ENCODE assay signal across 1 fruit fly cellular context in genomic region chr3R:15319912-15320746, dm6.
TF ChIP-seq lines count a peak whose summit lies in the region.

CG6276 (minus strand) TSS chr3R:15320069.
CG44040 (plus strand) TSS chr3R:15320378.

TF ChIP-seq in whole organism, embryonic, 481 proteins besides CTCF, POLR2A, EP300 and RAD21 (continued from another document):
- TF ChIP-seq yki (optimal IDR thresholded peaks at IDR 0.05; lab: Kevin White, UChicago), result no peak
- no peak; the same call in 1 of the 2 replicates for TF ChIP-seq CG8765 (GFP tag; IDR thresholded peaks at IDR 0.05; lab: Robert Waterston, UW)
- no peak for TF ChIP-seq jumu (GFP tag; optimal IDR thresholded peaks at IDR 0.05; lab: Kevin White, UChicago)
- TF ChIP-seq Nf-YB (GFP tag; optimal IDR thresholded peaks at IDR 0.05; lab: Kevin White, UChicago), result no peak
- no peak for TF ChIP-seq CG1529 (GFP tag; optimal IDR thresholded peaks at IDR 0.05; lab: Kevin White, UChicago)
- peak; percentile 48 for TF ChIP-seq bcd (GFP tag; optimal IDR thresholded peaks at IDR 0.05; lab: Kevin White, UChicago)
- peak; percentile 56 for TF ChIP-seq sob (GFP tag; IDR thresholded peaks at IDR 0.05; lab: Robert Waterston, UW)
- TF ChIP-seq CG7786 (GFP tag; optimal IDR thresholded peaks at IDR 0.05; lab: Kevin White, UChicago), result peak; percentile 34
- TF ChIP-seq schlank (tag; optimal IDR thresholded peaks at IDR 0.05; lab: Kevin White, UChicago), result peak; percentile 6
- no peak for TF ChIP-seq CG11456 (GFP tag; IDR thresholded peaks at IDR 0.05; lab: Robert Waterston, UW)
- TF ChIP-seq Abd-B (GFP tag; optimal IDR thresholded peaks at IDR 0.05; lab: Kevin White, UChicago), result no peak
- no peak for TF ChIP-seq Atf-2 (GFP tag; optimal IDR thresholded peaks at IDR 0.05; lab: Kevin White, UChicago)
- TF ChIP-seq CG9932 (GFP tag; IDR thresholded peaks at IDR 0.05; lab: Robert Waterston, UW), result peak; percentile 57
- peak; percentile 9 for TF ChIP-seq tap (tag; optimal IDR thresholded peaks at IDR 0.05; lab: Kevin White, UChicago)
- peak; percentile 16 for TF ChIP-seq en (GFP tag; optimal IDR thresholded peaks at IDR 0.05; lab: Kevin White, UChicago)
- no peak for TF ChIP-seq Tbp (GFP tag; optimal IDR thresholded peaks at IDR 0.05; lab: Kevin White, UChicago)
- 0 out of 3 replicates have a peak, but pooled peaks have one; percentile 41 for TF ChIP-seq H15 (GFP tag; IDR thresholded peaks at IDR 0.05; lab: Robert Waterston, UW)
- TF ChIP-seq Asciz (GFP tag; optimal IDR thresholded peaks at IDR 0.05; lab: Kevin White, UChicago), result peak; percentile 23
- peak; percentile 48 for TF ChIP-seq CG13775 (GFP tag; optimal IDR thresholded peaks at IDR 0.05; lab: Kevin White, UChicago)
- TF ChIP-seq sima (GFP tag; optimal IDR thresholded peaks at IDR 0.05; lab: Kevin White, UChicago), result no peak
- TF ChIP-seq cato (GFP tag; optimal IDR thresholded peaks at IDR 0.05; lab: Kevin White, UChicago; ENCODE audit: borderline replicate concordance), result no peak
- TF ChIP-seq CG30431 (GFP tag; optimal IDR thresholded peaks at IDR 0.05; lab: Kevin White, UChicago), result peak; percentile 5
- no peak for TF ChIP-seq mld (GFP tag; IDR thresholded peaks at IDR 0.05; lab: Robert Waterston, UW; ENCODE audit: partially characterized antibody)
- no peak for TF ChIP-seq twi (tag; optimal IDR thresholded peaks at IDR 0.05; lab: Kevin White, UChicago)
- no peak for TF ChIP-seq slp2 (GFP tag; optimal IDR thresholded peaks at IDR 0.05; lab: Kevin White, UChicago)
- TF ChIP-seq Myb (GFP tag; optimal IDR thresholded peaks at IDR 0.05; lab: Kevin White, UChicago), result no peak
- peak; percentile 92 for TF ChIP-seq Ets65A (GFP tag; lab: Kevin White, UChicago)
- peak; percentile 54; the same call in 1 of the 2 replicates for TF ChIP-seq CG14014 (GFP tag; IDR thresholded peaks at IDR 0.05; lab: Robert Waterston, UW)
